Worm (Caenorhabditis elegans) whole organism, L4 larva: Measurements from ENCODE around the gene mrps-34.

Experiments used
- T20F7.1 ChIP-seq: fragments of 200-800 bp; sonication (Bioruptor generic); optimal IDR thresholded peaks from 2 replicates; lab custom pipeline; 2018; ENCODE audit warnings: mild to moderate bottlenecking, missing genetic modification characterization, missing compliant biosample characterization
- T26A8.4 ChIP-seq: fragments of 200-800 bp; sonication (Bioruptor generic); IDR thresholded peaks from 2 replicates; pipeline ENCODE4 v1.3.6; 2022; ENCODE audit warnings: missing genetic modification characterization, missing compliant biosample characterization
- Y75B8A.6 ChIP-seq: fragments of 200-800 bp; sonication (Bioruptor generic); IDR thresholded peaks from 2 replicates; pipeline ENCODE4 v1.3.6; 2022; ENCODE audit warnings: missing genetic modification reagents, missing genetic modification characterization, missing compliant biosample characterization
- attf-4 ChIP-seq: sonication (generic microtip); optimal IDR thresholded peaks from 3 replicates; lab custom pipeline; 2017; ENCODE audit warnings: missing biosample characterization, missing genetic modification characterization
- ceh-28 ChIP-seq: fragments of 150-350 bp; optimal IDR thresholded peaks from 2 replicates; lab custom pipeline; 2014; ENCODE audit warnings: missing biosample characterization, missing genetic modification reagents, missing genetic modification characterization
- ceh-44 ChIP-seq: fragments of 200-800 bp; sonication (Bioruptor generic); IDR thresholded peaks from 2 replicates; pipeline ENCODE4 v1.3.6; 2022; ENCODE audit warnings: missing genetic modification reagents, missing genetic modification characterization, missing compliant biosample characterization
- ceh-62 ChIP-seq: sonication (generic microtip); optimal IDR thresholded peaks from 2 replicates; lab custom pipeline; 2017; ENCODE audit warnings: missing biosample characterization, missing genetic modification characterization
- daf-19 ChIP-seq: fragments of 200-800 bp; sonication (Bioruptor generic); conservative IDR thresholded peaks from 2 replicates; pipeline ENCODE4 v1.3.6; 2022; ENCODE audit warnings: missing genetic modification characterization, missing compliant biosample characterization
- daf-8 ChIP-seq: fragments of 200-800 bp; sonication (Bioruptor generic); IDR thresholded peaks from 2 replicates; pipeline ENCODE4 v1.3.6; 2022; ENCODE audit warnings: missing genetic modification characterization, missing compliant biosample characterization
- dmd-6 ChIP-seq: fragments of 200-800 bp; sonication (Bioruptor generic); IDR thresholded peaks from 2 replicates; pipeline ENCODE4 v1.3.6; 2022; ENCODE audit warnings: missing genetic modification reagents, missing genetic modification characterization, missing compliant biosample characterization
- dmd-9 ChIP-seq: fragments of 200-800 bp; sonication (Bioruptor generic); IDR thresholded peaks from 2 replicates; pipeline ENCODE4 v1.3.6; 2022; ENCODE audit warnings: missing genetic modification reagents, missing genetic modification characterization, missing compliant biosample characterization
- dpl-1 ChIP-seq: fragments of 150-350 bp; optimal IDR thresholded peaks from 2 replicates; lab custom pipeline; 2014; ENCODE audit warnings: missing biosample characterization, missing genetic modification reagents, missing genetic modification characterization
- duxl-1 ChIP-seq: sonication (generic microtip); optimal IDR thresholded peaks from 2 replicates; lab custom pipeline; 2016; ENCODE audit warnings: mild to moderate bottlenecking, missing genetic modification characterization, moderate library complexity, missing compliant biosample characterization; ENCODE audit not compliant: poor library complexity
- gei-8 ChIP-seq: fragments of 200-800 bp; sonication (Bioruptor generic); optimal IDR thresholded peaks from 2 replicates; lab custom pipeline; 2018; ENCODE audit warnings: mild to moderate bottlenecking, missing genetic modification characterization, missing compliant biosample characterization
- hif-1 ChIP-seq, 2 experiments: sonication (generic microtip); optimal IDR thresholded peaks; 2 replicates each; lab custom pipeline; 2016 to 2017; ENCODE audit warnings: missing compliant biosample characterization in 2 of 2, missing genetic modification characterization in 2 of 2, missing genetic modification reagents in 2 of 2, missing genotype in 2 of 2, mild to moderate bottlenecking in 1 of 2
- hlh-11 ChIP-seq: fragments of 200-800 bp; sonication (Bioruptor generic); optimal IDR thresholded peaks from 2 replicates; lab custom pipeline; 2018; ENCODE audit warnings: mild to moderate bottlenecking, missing genetic modification characterization, missing compliant biosample characterization
- hmg-1.1 ChIP-seq: fragments of 200-800 bp; sonication (Bioruptor generic); IDR thresholded peaks from 2 replicates; pipeline ENCODE4 v1.3.6; 2022; ENCODE audit warnings: missing genetic modification reagents, missing genetic modification characterization, missing compliant biosample characterization
- lin-1 ChIP-seq: fragments of 200-800 bp; sonication (Bioruptor generic); IDR thresholded peaks from 2 replicates; pipeline ENCODE4 v1.3.6; 2022; ENCODE audit warnings: missing genetic modification reagents, missing genetic modification characterization, missing compliant biosample characterization
- lin-29 ChIP-seq: fragments of 200-800 bp; sonication (Bioruptor generic); IDR thresholded peaks from 2 replicates; pipeline ENCODE4 v1.3.6; 2022; ENCODE audit warnings: missing genetic modification reagents, missing genetic modification characterization, missing compliant biosample characterization
- lin-38 ChIP-seq: fragments of 200-800 bp; sonication (Bioruptor generic); IDR thresholded peaks from 2 replicates; pipeline ENCODE4 v1.3.6; 2022; ENCODE audit warnings: missing genetic modification reagents, missing genetic modification characterization, missing compliant biosample characterization
- lir-3 ChIP-seq: sonication (generic microtip); optimal IDR thresholded peaks from 2 replicates; lab custom pipeline; 2016; ENCODE audit warnings: mild to moderate bottlenecking, missing genetic modification characterization, missing compliant biosample characterization
- lsy-2 ChIP-seq, 2 experiments: fragments of 150-350 bp in 1 of 2; sonication (generic microtip) in 1 of 2; optimal IDR thresholded peaks; 2 replicates each; lab custom pipeline; 2014 to 2017; ENCODE audit warnings: missing biosample characterization in 2 of 2, missing genetic modification characterization in 2 of 2
- mep-1 ChIP-seq: fragments of 150-350 bp; sonication (generic microtip); optimal IDR thresholded peaks from 3 replicates; lab custom pipeline; 2014; ENCODE audit warnings: missing biosample characterization, missing genetic modification characterization
- mes-2 ChIP-seq: sonication (generic microtip); optimal IDR thresholded peaks from 2 replicates; lab custom pipeline; 2016; ENCODE audit warnings: missing genotype, mild to moderate bottlenecking, missing genetic modification characterization, missing compliant biosample characterization; ENCODE audit not compliant: poor library complexity, severe bottlenecking
- nhr-237 ChIP-seq: sonication (generic microtip); optimal IDR thresholded peaks from 2 replicates; lab custom pipeline; 2017; ENCODE audit warnings: missing biosample characterization, missing genetic modification characterization
- nhr-6 ChIP-seq: fragments of 150-350 bp; optimal IDR thresholded peaks from 2 replicates; lab custom pipeline; 2014; ENCODE audit warnings: missing biosample characterization, missing genetic modification characterization
- rbr-2 ChIP-seq: sonication (generic microtip); optimal IDR thresholded peaks from 2 replicates; lab custom pipeline; 2016; ENCODE audit warnings: missing genotype, missing genetic modification characterization, missing compliant biosample characterization
- snpc-1.2 ChIP-seq: fragments of 200-800 bp; sonication (Bioruptor generic); IDR thresholded peaks from 2 replicates; pipeline ENCODE4 v1.3.6; 2022; ENCODE audit warnings: missing genetic modification reagents, missing genetic modification characterization, missing compliant biosample characterization
- tag-97 ChIP-seq: fragments of 200-800 bp; sonication (Bioruptor generic); IDR thresholded peaks from 2 replicates; pipeline ENCODE4 v1.3.6; 2022; ENCODE audit warnings: missing genetic modification characterization, missing compliant biosample characterization
- tra-1 ChIP-seq: fragments of 200-800 bp; sonication (Bioruptor generic); IDR thresholded peaks from 2 replicates; pipeline ENCODE4 v1.3.6; 2022; ENCODE audit warnings: missing genetic modification reagents, missing genetic modification characterization, missing compliant biosample characterization
- unc-130 ChIP-seq: sonication (generic microtip); optimal IDR thresholded peaks from 2 replicates; lab custom pipeline; 2016; ENCODE audit warnings: missing genetic modification reagents, missing genetic modification characterization, missing compliant biosample characterization
- unc-62 ChIP-seq, 3 experiments: fragments of 150-350 bp in 1 of 3; sonication (generic microtip); optimal IDR thresholded peaks in 2 of 3; peaks in 1 of 3; 1 replicate in 1 of 3; 2 replicates in 2 of 3; lab custom pipeline; 2014 to 2017; ENCODE audit warnings: missing biosample characterization in 3 of 3, missing genetic modification characterization in 3 of 3, missing genetic modification reagents in 3 of 3, missing genotype in 1 of 3
- zfp-2 ChIP-seq: sonication (generic microtip); optimal IDR thresholded peaks from 2 replicates; lab custom pipeline; 2016; ENCODE audit warnings: mild to moderate bottlenecking, missing genetic modification characterization, missing compliant biosample characterization
- ztf-11 ChIP-seq: fragments of 150-350 bp; optimal IDR thresholded peaks from 2 replicates; lab custom pipeline; 2014; ENCODE audit warnings: missing biosample characterization, missing genetic modification characterization

mrps-34 gene

DNA sequence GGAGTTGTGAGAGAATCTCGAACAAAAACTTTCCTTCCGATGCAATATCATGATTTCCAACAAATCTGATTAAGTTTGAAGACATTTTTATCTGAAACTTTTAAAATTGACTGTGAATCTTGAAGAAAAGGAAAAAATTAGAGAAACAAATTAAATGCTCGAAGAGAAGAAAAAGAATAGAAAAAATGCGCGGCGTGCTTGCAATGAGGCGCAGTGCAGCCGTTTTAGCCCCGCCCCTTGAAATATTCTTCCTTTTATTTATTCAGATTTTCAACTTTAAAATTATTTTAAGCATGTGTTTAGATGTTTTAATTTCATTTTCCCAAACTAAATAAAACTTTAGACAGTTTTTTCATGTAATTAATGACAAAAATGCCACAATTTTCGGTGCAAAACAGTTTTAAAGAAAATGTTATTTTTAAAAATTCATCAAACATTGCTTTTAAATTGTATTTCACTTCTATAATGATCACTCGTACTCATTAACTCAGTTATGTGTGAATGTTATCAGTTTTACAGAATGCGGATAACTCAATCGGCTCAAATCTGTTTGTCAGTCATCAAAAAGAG is at the start of gene mrps-34, which contains the start of gene cisd-3.1:
Gene mrps-34, minus strand, starts transcription at position 91 of the 570 bp plus-strand sequence.
Gene cisd-3.1, plus strand, starts transcription at position 520 of the 570 bp plus-strand sequence.
- TF ChIP-seq dpl-1 (peak; percentile 25), mep-1 (tag; lab: Kevin White, UChicago) (peak; percentile 20), mes-2 (tag; lab: Kevin White, UChicago) (peak; percentile 54), nhr-237 (tag; lab: Kevin White, UChicago) (no peak), lsy-2 (tag; optimal IDR thresholded peaks at IDR 0.05; lab: Kevin White, UChicago) (peak in 1 of 2 experiments; percentile 46)

DNA sequence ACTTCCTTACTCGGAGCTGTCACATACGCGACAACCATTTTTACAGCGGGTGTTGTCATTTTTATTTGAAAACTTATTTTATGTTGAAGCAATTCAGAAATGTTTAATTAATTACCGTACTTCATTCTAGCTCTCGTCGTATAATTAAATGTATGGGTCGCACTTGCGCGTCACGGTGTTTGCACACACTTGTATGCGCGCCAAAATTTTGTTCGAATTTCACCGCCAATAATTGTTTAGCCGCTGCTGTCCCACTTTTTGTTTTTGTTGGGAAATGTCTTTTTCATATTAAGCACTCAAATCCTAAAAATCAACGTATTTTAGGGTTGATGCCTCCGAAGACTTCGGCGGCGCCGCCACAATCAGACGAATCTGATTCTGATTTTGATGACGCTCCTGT is 44.9 kb upstream of the mrps-34 start, which contains the start of the genes F35G12.7 and smc-4:
Gene F35G12.7, minus strand, starts transcription at position 154 of the 400 bp plus-strand sequence.
Gene smc-4, plus strand, starts transcription at position 325 of the 400 bp plus-strand sequence.
- no peak for TF ChIP-seq duxl-1 (tag; lab: Kevin White, UChicago)
- peak in 1 of 2 experiments; percentile 86 for TF ChIP-seq unc-62 (GFP tag; optimal IDR thresholded peaks at IDR 0.05 in 1 of 2; lab: Kevin White, UChicago)
- no peak for TF ChIP-seq unc-62 (tag; optimal IDR thresholded peaks at IDR 0.05; lab: Kevin White, UChicago)
- peak; percentile 85 for TF ChIP-seq dpl-1
- no peak for TF ChIP-seq ceh-62 (tag; lab: Kevin White, UChicago)
- TF ChIP-seq lin-29, result no peak
- TF ChIP-seq lin-38 (GFP tag; lab: Robert Waterston, UW), result peak; percentile 66
- TF ChIP-seq tag-97 (GFP tag; lab: Robert Waterston, UW), result no peak
- TF ChIP-seq rbr-2, result peak; percentile 26
- TF ChIP-seq unc-130 (GFP tag; lab: Kevin White, UChicago), result peak; percentile 56
- TF ChIP-seq mes-2 (tag; lab: Kevin White, UChicago), result peak; percentile 78
- TF ChIP-seq hif-1 (tag; optimal IDR thresholded peaks at IDR 0.05; lab: Kevin White, UChicago), result no peak
- TF ChIP-seq nhr-6, result peak; percentile 19
- TF ChIP-seq daf-19, result peak; percentile 58; the same call in 1 of the 2 replicates
- peak; percentile 34 for TF ChIP-seq hlh-11 (tag; lab: Kevin White, UChicago)
- peak; percentile 34; the same call in 1 of the 2 replicates for TF ChIP-seq hmg-1.1 (GFP tag; lab: Robert Waterston, UW)
- TF ChIP-seq tra-1 (GFP tag; lab: Robert Waterston, UW), result no peak
- no peak for TF ChIP-seq zfp-2 (tag; lab: Kevin White, UChicago)
- no peak for TF ChIP-seq T20F7.1 (GFP tag; lab: Kevin White, UChicago)
- peak; percentile 60 to 93 for TF ChIP-seq lsy-2 (tag; optimal IDR thresholded peaks at IDR 0.05; lab: Kevin White, UChicago)
- no peak for TF ChIP-seq dmd-9 (GFP tag; lab: Robert Waterston, UW)
- no peak for TF ChIP-seq T26A8.4
- TF ChIP-seq ceh-44 (GFP tag; lab: Robert Waterston, UW), result 0 out of 2 replicates have a peak, but pooled peaks have one; percentile 30
- TF ChIP-seq lin-1 (GFP tag; lab: Robert Waterston, UW), result no peak
- peak; percentile 47; the same call in 1 of the 2 replicates for TF ChIP-seq dmd-6 (GFP tag; lab: Robert Waterston, UW)
- TF ChIP-seq ceh-28 (tag; lab: Kevin White, UChicago), result no peak
- TF ChIP-seq lir-3 (tag; lab: Kevin White, UChicago), result no peak
- TF ChIP-seq snpc-1.2 (GFP tag; lab: Robert Waterston, UW), result no peak
- no peak for TF ChIP-seq Y75B8A.6

DNA sequence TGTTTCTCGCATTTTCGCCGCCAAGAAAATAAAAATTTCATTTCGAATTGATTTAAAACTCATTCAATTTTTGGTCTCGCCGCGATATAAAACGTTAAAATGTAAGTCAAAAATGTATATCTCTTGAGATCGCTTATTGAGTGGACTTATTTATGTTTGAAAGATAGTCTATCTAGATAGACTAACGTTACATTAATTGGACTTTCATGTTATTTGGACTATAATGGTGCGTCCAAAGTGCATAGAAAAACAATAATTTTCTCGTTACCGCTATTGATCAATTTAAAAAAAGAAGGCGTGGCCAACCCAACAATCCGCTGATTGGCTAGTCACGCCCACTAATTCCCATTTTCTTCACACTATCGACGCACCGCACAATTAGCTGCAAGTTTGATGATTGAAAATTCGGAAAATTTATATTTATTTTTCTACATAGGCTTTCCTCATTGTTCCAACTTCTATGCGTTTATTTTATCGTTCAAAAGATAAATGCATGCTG is 41.9 kb upstream of the mrps-34 start, which contains the start of gene F35G12.5:
Gene F35G12.5, plus strand, starts transcription at position 51 of the 499 bp plus-strand sequence.
- TF ChIP-seq ztf-11, result no peak
- no peak for TF ChIP-seq gei-8
- TF ChIP-seq daf-8 (GFP tag; lab: Robert Waterston, UW), result no peak
- no peak for TF ChIP-seq mep-1 (tag; lab: Kevin White, UChicago)
- no peak for TF ChIP-seq zfp-2 (tag; lab: Kevin White, UChicago)
- TF ChIP-seq attf-4 (tag; lab: Kevin White, UChicago), result no peak
- TF ChIP-seq ceh-28 (tag; lab: Kevin White, UChicago), result no peak
